Worm (Caenorhabditis elegans): ENCODE measurements around the gene mrpl-39.

mrpl-39 gene

DNA sequence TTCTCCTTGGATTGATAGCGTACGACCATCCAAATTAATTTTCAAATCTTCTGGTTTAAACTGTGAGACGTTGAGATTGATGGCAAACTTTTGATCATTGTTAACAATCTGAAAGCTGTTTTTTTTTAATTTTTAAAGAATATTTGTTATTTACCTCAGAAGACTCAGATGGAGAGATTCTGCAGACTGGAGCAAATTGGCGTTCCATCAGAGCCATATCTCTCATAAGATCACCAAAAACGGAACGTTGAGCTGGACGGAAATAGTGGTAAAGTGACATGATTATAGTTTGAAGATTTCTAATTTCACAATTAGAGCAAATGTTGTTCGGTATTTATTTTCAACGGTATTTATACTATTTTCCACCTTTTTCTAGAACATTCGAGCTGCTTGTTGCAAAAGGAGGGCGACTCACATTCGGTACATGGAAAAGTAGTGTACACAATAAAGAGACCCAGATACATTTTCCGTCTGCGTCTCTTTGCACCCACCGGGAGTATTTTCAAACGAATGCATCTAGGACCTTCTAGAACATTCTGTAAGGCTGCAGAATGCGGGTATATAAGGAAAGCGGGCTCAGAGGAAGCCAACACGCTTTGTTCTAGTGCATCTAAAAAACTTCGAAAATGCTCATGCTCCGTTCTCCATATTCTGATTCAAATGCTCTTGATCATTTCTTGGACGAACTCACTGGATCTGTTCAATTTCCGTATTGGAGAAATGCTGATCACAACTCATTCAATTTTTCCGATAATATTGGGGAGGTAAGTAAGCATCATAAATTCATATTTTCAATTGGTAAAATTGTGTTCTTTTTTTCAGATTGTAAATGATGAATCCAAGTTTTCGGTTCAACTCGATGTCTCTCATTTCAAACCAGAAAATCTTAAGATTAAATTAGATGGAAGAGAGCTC is 16.5 kb upstream of the mrpl-39 start, which contains the start of the genes hsp-16.2 and hsp-16.41:
TSS of gene hsp-16.2 (minus strand) at position 313 of the 915 bp plus-strand sequence.
TSS of gene hsp-16.41 (plus strand) at position 534 of the 915 bp plus-strand sequence.
- TF ChIP-seq aly-2 (tag; optimal IDR thresholded peaks at IDR 0.05) (no peak), alr-1 (tag; optimal IDR thresholded peaks at IDR 0.05; ENCODE audit: borderline replicate concordance) (no peak), fos-1 (tag; optimal IDR thresholded peaks at IDR 0.05) (no peak), ceh-88 (GFP tag; IDR thresholded peaks at IDR 0.05) (no peak), ama-1 (optimal IDR thresholded peaks at IDR 0.05) (peak; percentile 88), xbp-1 (tag; optimal IDR thresholded peaks at IDR 0.05) (peak; percentile 32), swsn-7 (tag; optimal IDR thresholded peaks at IDR 0.05) (peak; percentile 80), fkh-10 (GFP tag; optimal IDR thresholded peaks at IDR 0.05) (no peak), nhr-11 (tag; optimal IDR thresholded peaks at IDR 0.05) (no peak), nhr-84 (tag; optimal IDR thresholded peaks at IDR 0.05) (no peak), fkh-4 (tag; optimal IDR thresholded peaks at IDR 0.05; ENCODE audit: borderline replicate concordance) (no peak), snu-23 (GFP tag; optimal IDR thresholded peaks at IDR 0.05) (peak; percentile 80), nhr-90 (tag; optimal IDR thresholded peaks at IDR 0.05; ENCODE audit: poor library complexity) (peak; percentile 48), C16A3.4 (tag; optimal IDR thresholded peaks at IDR 0.05) (no peak), lin-39 (tag; optimal IDR thresholded peaks at IDR 0.05) (no peak), elt-3 (tag; optimal IDR thresholded peaks at IDR 0.05) (peak in 1 of 6 experiments; percentile 2), ceh-90 (tag; optimal IDR thresholded peaks at IDR 0.05) (no peak), dsc-1 (tag; optimal IDR thresholded peaks at IDR 0.05) (peak; percentile 47), nhr-76 (tag; optimal IDR thresholded peaks at IDR 0.05) (no peak), egl-27 (tag; optimal IDR thresholded peaks at IDR 0.05) (no peak), lir-3 (tag; optimal IDR thresholded peaks at IDR 0.05; ENCODE audit: poor library complexity) (no peak), nhr-77 (tag; optimal IDR thresholded peaks at IDR 0.05) (no peak), nhr-71 (tag; optimal IDR thresholded peaks at IDR 0.05) (peak; percentile 79), pax-3 (tag; optimal IDR thresholded peaks at IDR 0.05) (peak; percentile 42), ceh-82 (tag; optimal IDR thresholded peaks at IDR 0.05) (peak in 1 of 3 experiments; percentile 46), isw-1 (GFP tag; IDR thresholded peaks at IDR 0.05) (0 out of 2 replicates have a peak, but pooled peaks have one; percentile 20), unc-62 (GFP tag; optimal IDR thresholded peaks at IDR 0.05) (no peak), tlp-1 (tag; optimal IDR thresholded peaks at IDR 0.05) (no peak), aha-1 (tag; optimal IDR thresholded peaks at IDR 0.05) (peak; percentile 13), pag-3 (tag; optimal IDR thresholded peaks at IDR 0.05; ENCODE audit: borderline replicate concordance, insufficient read depth) (no peak), nhr-19 (GFP tag; conservative IDR thresholded peaks at IDR 0.05) (peak; percentile 55), nhr-20 (tag; optimal IDR thresholded peaks at IDR 0.05) (peak; percentile 73), hlh-4 (tag; optimal IDR thresholded peaks at IDR 0.05) (no peak), egl-13 (tag; optimal IDR thresholded peaks at IDR 0.05) (peak; percentile 82), mab-9 (GFP tag; IDR thresholded peaks at IDR 0.05) (no peak), ces-1 (GFP tag; optimal IDR thresholded peaks at IDR 0.05) (no peak), dpl-1 (GFP tag; optimal IDR thresholded peaks at IDR 0.05) (peak in 2 of 3 experiments; percentile 30 to 50), lin-13 (GFP tag; optimal IDR thresholded peaks at IDR 0.05) (no peak), mdl-1 (tag; optimal IDR thresholded peaks at IDR 0.05) (peak in 1 of 2 experiments; percentile 52), lin-15B (tag; optimal IDR thresholded peaks at IDR 0.05) (no peak), ztf-11 (tag; optimal IDR thresholded peaks at IDR 0.05) (peak in 1 of 2 experiments; percentile 48), lsy-2 (tag; optimal IDR thresholded peaks at IDR 0.05) (peak in 1 of 2 experiments; percentile 39), skn-1 (tag; optimal IDR thresholded peaks at IDR 0.05) (peak; percentile 31), nhr-47 (tag; optimal IDR thresholded peaks at IDR 0.05) (peak; percentile 60), blmp-1 (tag; optimal IDR thresholded peaks at IDR 0.05) (peak; percentile 11), C04F5.9 (tag; optimal IDR thresholded peaks at IDR 0.05) (no peak), F16B12.6 (tag; optimal IDR thresholded peaks at IDR 0.05) (no peak), sox-4 (tag; optimal IDR thresholded peaks at IDR 0.05) (peak; percentile 24), Y116A8C.19 (tag; optimal IDR thresholded peaks at IDR 0.05; ENCODE audit: borderline replicate concordance) (no peak), ztf-4 (tag; optimal IDR thresholded peaks at IDR 0.05) (peak; percentile 13)
